Fruit fly (Drosophila melanogaster) whole organism, embryonic: ENCODE measurements around the gene Rdh.

Experiments used
- Bdp1 ChIP-seq: fragments of 200-800 bp; sonication (Bioruptor generic); optimal IDR thresholded peaks from 3 replicates; lab custom pipeline; 2016; ENCODE audit warnings: missing biosample characterization, missing genetic modification characterization
- Blimp-1 ChIP-seq: fragments of 200-800 bp; sonication (Bioruptor generic); optimal IDR thresholded peaks from 3 replicates; lab custom pipeline; 2018; ENCODE audit warnings: missing biosample characterization, missing genetic modification characterization, mild to moderate bottlenecking, moderate library complexity, missing genetic modification reagents
- CG10543 ChIP-seq: fragments of 200-800 bp; sonication (Bioruptor generic); optimal IDR thresholded peaks from 3 replicates; lab custom pipeline; 2017; ENCODE audit warnings: missing biosample characterization, mild to moderate bottlenecking, missing genetic modification characterization, moderate library complexity
- CG10565 ChIP-seq: fragments of 200-800 bp; sonication (Bioruptor generic); optimal IDR thresholded peaks from 3 replicates; lab custom pipeline; 2016; ENCODE audit warnings: missing biosample characterization, mild to moderate bottlenecking, missing genetic modification characterization
- CG11093 ChIP-seq: fragments of 200-800 bp; sonication (Bioruptor generic); IDR thresholded peaks from 3 replicates; pipeline ENCODE4 v1.3.6; 2022; ENCODE audit warnings: missing biosample characterization, missing genetic modification characterization
- CG11398 ChIP-seq: fragments of 200-800 bp; sonication (Bioruptor generic); optimal IDR thresholded peaks from 2 replicates; lab custom pipeline; 2016; ENCODE audit warnings: missing biosample characterization, missing genetic modification characterization
- CG12071 ChIP-seq: fragments of 200-800 bp; sonication (Bioruptor generic); optimal IDR thresholded peaks from 3 replicates; lab custom pipeline; 2018; ENCODE audit warnings: missing biosample characterization, mild to moderate bottlenecking, missing genetic modification characterization
- CG12219 ChIP-seq: fragments of 200-800 bp; sonication (Bioruptor generic); optimal IDR thresholded peaks from 3 replicates; lab custom pipeline; 2018; ENCODE audit warnings: missing biosample characterization, mild to moderate bottlenecking, missing genetic modification characterization
- CG12391 ChIP-seq: fragments of 200-800 bp; sonication (Bioruptor generic); optimal IDR thresholded peaks from 3 replicates; lab custom pipeline; 2018; ENCODE audit warnings: missing biosample characterization, mild to moderate bottlenecking, missing genetic modification characterization, moderate library complexity
- CG12942 ChIP-seq: fragments of 200-800 bp; sonication (Bioruptor generic); optimal IDR thresholded peaks from 3 replicates; lab custom pipeline; 2016; ENCODE audit warnings: missing biosample characterization, missing genetic modification characterization
- CG15514 ChIP-seq: fragments of 200-800 bp; sonication (Bioruptor generic); optimal IDR thresholded peaks from 3 replicates; lab custom pipeline; 2017; ENCODE audit warnings: missing biosample characterization, missing genetic modification characterization, mild to moderate bottlenecking, moderate library complexity, missing genetic modification reagents
- CG17385 ChIP-seq: fragments of 200-800 bp; sonication (Bioruptor generic); optimal IDR thresholded peaks from 3 replicates; lab custom pipeline; 2018; ENCODE audit warnings: missing biosample characterization, mild to moderate bottlenecking, missing genetic modification characterization
- CG31365 ChIP-seq: fragments of 200-800 bp; sonication (Bioruptor generic); optimal IDR thresholded peaks from 2 replicates; lab custom pipeline; 2018; ENCODE audit warnings: missing biosample characterization, mild to moderate bottlenecking, missing genetic modification characterization
- CG31388 ChIP-seq: fragments of 200-800 bp; sonication (Bioruptor generic); optimal IDR thresholded peaks from 2 replicates; lab custom pipeline; 2016; ENCODE audit warnings: missing biosample characterization, missing genetic modification characterization
- CG33557 ChIP-seq: fragments of 200-800 bp; sonication (Bioruptor generic); optimal IDR thresholded peaks from 2 replicates; lab custom pipeline; 2019; ENCODE audit warnings: missing biosample characterization, mild to moderate bottlenecking, missing genetic modification characterization, moderate library complexity
- CG3407 ChIP-seq: fragments of 200-800 bp; sonication (Bioruptor generic); optimal IDR thresholded peaks from 2 replicates; lab custom pipeline; 2018; ENCODE audit warnings: missing biosample characterization, mild to moderate bottlenecking, missing genetic modification characterization
- CG4328 ChIP-seq: fragments of 200-800 bp; sonication (Bioruptor generic); optimal IDR thresholded peaks from 3 replicates; lab custom pipeline; 2017; ENCODE audit warnings: missing biosample characterization, missing genetic modification reagents, missing genetic modification characterization
- CG4404 ChIP-seq: fragments of 200-800 bp; sonication (Bioruptor generic); IDR thresholded peaks from 2 replicates; pipeline ENCODE4 v1.3.6; 2022; ENCODE audit warnings: missing biosample characterization, missing genetic modification characterization
- CG6854 ChIP-seq: fragments of 200-800 bp; sonication (Bioruptor generic); optimal IDR thresholded peaks from 3 replicates; lab custom pipeline; 2017; ENCODE audit warnings: missing biosample characterization, mild to moderate bottlenecking, missing genetic modification characterization
- CG7963 ChIP-seq: fragments of 200-800 bp; sonication (Bioruptor generic); IDR thresholded peaks from 3 replicates; pipeline ENCODE4 v1.3.6; 2022; ENCODE audit warnings: missing biosample characterization, missing genetic modification characterization; ENCODE audit not compliant: partially characterized antibody
- CG9609 ChIP-seq: fragments of 200-800 bp; sonication (Bioruptor generic); optimal IDR thresholded peaks from 3 replicates; lab custom pipeline; 2016; ENCODE audit warnings: missing biosample characterization, missing genetic modification characterization
- CrebB ChIP-seq: fragments of 200-800 bp; sonication (Bioruptor generic); optimal IDR thresholded peaks from 3 replicates; lab custom pipeline; 2018; ENCODE audit warnings: missing biosample characterization, mild to moderate bottlenecking, missing genetic modification characterization
- Dbx ChIP-seq: fragments of 200-800 bp; sonication (Bioruptor generic); IDR thresholded peaks from 3 replicates; pipeline ENCODE4 v1.3.6; 2022; ENCODE audit warnings: missing biosample characterization, missing genetic modification characterization
- Dp ChIP-seq: fragments of 200-800 bp; sonication (Bioruptor generic); optimal IDR thresholded peaks from 2 replicates; lab custom pipeline; 2018; ENCODE audit warnings: missing biosample characterization, mild to moderate bottlenecking, missing genetic modification characterization, moderate library complexity
- Dref ChIP-seq: fragments of 200-800 bp; sonication (Bioruptor generic); IDR thresholded peaks from 2 replicates; pipeline ENCODE4 v1.3.6; 2022; ENCODE audit warnings: missing biosample characterization, missing genetic modification characterization
- E2f2 ChIP-seq: fragments of 200-800 bp; sonication (Bioruptor generic); IDR thresholded peaks from 2 replicates; pipeline ENCODE4 v1.3.6; 2022; ENCODE audit warnings: missing biosample characterization, missing genetic modification characterization
- Fer1 ChIP-seq: fragments of 200-800 bp; sonication (Bioruptor generic); optimal IDR thresholded peaks from 2 replicates; lab custom pipeline; 2017; ENCODE audit warnings: missing biosample characterization, mild to moderate bottlenecking, missing genetic modification characterization
- Fer3 ChIP-seq: fragments of 200-800 bp; sonication (Bioruptor generic); optimal IDR thresholded peaks from 2 replicates; lab custom pipeline; 2018; ENCODE audit warnings: missing biosample characterization, mild to moderate bottlenecking, missing genetic modification characterization, moderate library complexity
- Hand ChIP-seq: fragments of 200-800 bp; sonication (Bioruptor generic); optimal IDR thresholded peaks from 2 replicates; lab custom pipeline; 2017; ENCODE audit warnings: mild to moderate bottlenecking, missing biosample characterization, missing genetic modification reagents, missing genetic modification characterization
- PHDP ChIP-seq: fragments of 200-800 bp; sonication (Bioruptor generic); optimal IDR thresholded peaks from 3 replicates; lab custom pipeline; 2018; ENCODE audit warnings: missing biosample characterization, mild to moderate bottlenecking, missing genetic modification characterization, moderate library complexity
- Rx ChIP-seq: fragments of 200-800 bp; sonication (Bioruptor generic); IDR thresholded peaks from 2 replicates; pipeline ENCODE4 v1.3.6; 2022; ENCODE audit warnings: missing biosample characterization, missing genetic modification characterization
- Stat92E ChIP-seq, 3 experiments: fragments of >200 bp in 2 of 3; fragments of 200-800 bp in 1 of 3; sonication (Bioruptor generic) in 1 of 3; optimal IDR thresholded peaks; 2 replicates each; lab custom pipeline; 2017 to 2019; ENCODE audit warnings: missing biosample characterization in 3 of 3, missing genetic modification characterization in 3 of 3, mild to moderate bottlenecking in 1 of 3, moderate library complexity in 1 of 3
- abd-A ChIP-seq: fragments of 200-800 bp; sonication (Bioruptor generic); optimal IDR thresholded peaks from 3 replicates; lab custom pipeline; 2019; ENCODE audit warnings: missing biosample characterization, mild to moderate bottlenecking, missing genetic modification characterization, moderate library complexity
- al ChIP-seq: fragments of 200-800 bp; sonication (Bioruptor generic); IDR thresholded peaks from 2 replicates; pipeline ENCODE4 v1.3.6; 2022; ENCODE audit warnings: missing biosample characterization, missing genetic modification characterization
- aop ChIP-seq: fragments of 200-800 bp; sonication (Bioruptor generic); IDR thresholded peaks from 2 replicates; pipeline ENCODE4 v1.3.6; 2022; ENCODE audit warnings: missing biosample characterization, missing genetic modification characterization
- az2 ChIP-seq: fragments of 200-800 bp; sonication (Bioruptor generic); optimal IDR thresholded peaks from 3 replicates; lab custom pipeline; 2016; ENCODE audit warnings: missing biosample characterization, missing genetic modification characterization
- dan ChIP-seq: fragments of 200-800 bp; sonication (Bioruptor generic); IDR thresholded peaks from 2 replicates; pipeline ENCODE4 v1.3.6; 2022; ENCODE audit warnings: missing biosample characterization, missing genetic modification characterization
- fd96Cb ChIP-seq: fragments of 200-800 bp; sonication (Bioruptor generic); optimal IDR thresholded peaks from 2 replicates; lab custom pipeline; 2018; ENCODE audit warnings: missing biosample characterization, mild to moderate bottlenecking, missing genetic modification characterization, moderate library complexity
- luna ChIP-seq: fragments of 200-800 bp; sonication (Bioruptor generic); optimal IDR thresholded peaks from 2 replicates; lab custom pipeline; 2016; ENCODE audit warnings: missing biosample characterization, missing genetic modification characterization
- rib ChIP-seq: fragments of 200-800 bp; sonication (Bioruptor generic); IDR thresholded peaks from 2 replicates; pipeline ENCODE4 v1.3.6; 2022; ENCODE audit warnings: missing biosample characterization, missing genetic modification characterization
- sd ChIP-seq: fragments of 200-800 bp; sonication (Bioruptor generic); optimal IDR thresholded peaks from 3 replicates; lab custom pipeline; 2018; ENCODE audit warnings: missing biosample characterization, mild to moderate bottlenecking, missing genetic modification characterization, moderate library complexity
- seq ChIP-seq: fragments of 200-800 bp; sonication (Bioruptor generic); IDR thresholded peaks from 2 replicates; pipeline ENCODE4 v1.3.6; 2022; ENCODE audit warnings: missing biosample characterization, missing genetic modification characterization
- sisA ChIP-seq: fragments of 200-800 bp; sonication (Bioruptor generic); IDR thresholded peaks from 2 replicates; pipeline ENCODE4 v1.3.6; 2022; ENCODE audit warnings: missing biosample characterization, missing genetic modification characterization
- stc ChIP-seq: fragments of 200-800 bp; sonication (Bioruptor generic); IDR thresholded peaks from 2 replicates; pipeline ENCODE4 v1.3.6; 2022; ENCODE audit warnings: missing biosample characterization, missing genetic modification characterization
- tgo ChIP-seq: fragments of 200-800 bp; sonication (Bioruptor generic); IDR thresholded peaks from 3 replicates; pipeline ENCODE4 v1.3.6; 2022; ENCODE audit warnings: missing biosample characterization, missing genetic modification characterization
- tll ChIP-seq, 2 experiments: fragments of 200-800 bp in 1 of 2; fragments of >200 bp in 1 of 2; sonication (Bioruptor generic) in 1 of 2; optimal IDR thresholded peaks; 2 replicates each; lab custom pipeline; 2017 to 2019; ENCODE audit warnings: missing biosample characterization in 2 of 2, missing genetic modification characterization in 2 of 2, mild to moderate bottlenecking in 1 of 2, moderate library complexity in 1 of 2
- trem ChIP-seq: fragments of 200-800 bp; optimal IDR thresholded peaks from 3 replicates; lab custom pipeline; 2019; ENCODE audit warnings: missing biosample characterization, mild to moderate bottlenecking, missing genetic modification characterization, moderate library complexity
- unc-4 ChIP-seq: fragments of 200-800 bp; sonication (Bioruptor generic); IDR thresholded peaks from 2 replicates; pipeline ENCODE4 v1.3.6; 2022; ENCODE audit warnings: missing biosample characterization, missing genetic modification characterization; ENCODE audit not compliant: partially characterized antibody
- zfh2 ChIP-seq: fragments of 200-800 bp; sonication (Bioruptor generic); optimal IDR thresholded peaks from 2 replicates; lab custom pipeline; 2016; ENCODE audit warnings: missing biosample characterization, missing genetic modification characterization

The Rdh gene

dm6 chr3L:3788790-3789421, 36.3 kb upstream of the Rdh start (continued):
- peak; percentile 4 for TF ChIP-seq abd-A
- TF ChIP-seq Stat92E (GFP tag; optimal IDR thresholded peaks at IDR 0.05; lab: Kevin White, UChicago): no peak
- TF ChIP-seq sd (tag; lab: Kevin White, UChicago): peak; percentile 93
- no peak for TF ChIP-seq CG12942 (GFP tag; lab: Kevin White, UChicago)
- TF ChIP-seq CG12071 (GFP tag; lab: Kevin White, UChicago): peak; percentile 0
- TF ChIP-seq Fer3 (tag; lab: Kevin White, UChicago): peak; percentile 7
- no peak for TF ChIP-seq Hand (GFP tag; lab: Kevin White, UChicago)
- no peak for TF ChIP-seq sisA
- TF ChIP-seq rib (GFP tag; lab: Robert Waterston, UW): no peak
- TF ChIP-seq Blimp-1 (GFP tag; lab: Kevin White, UChicago): peak; percentile 51
- no peak for TF ChIP-seq zfh2 (GFP tag; lab: Kevin White, UChicago)
- TF ChIP-seq trem (tag; lab: Kevin White, UChicago): no peak
- TF ChIP-seq luna (GFP tag; lab: Kevin White, UChicago): no peak
- TF ChIP-seq dan (GFP tag; lab: Robert Waterston, UW): no peak
- TF ChIP-seq unc-4 (GFP tag; lab: Robert Waterston, UW): peak; percentile 54
- TF ChIP-seq stc (GFP tag; lab: Robert Waterston, UW): 0 out of 2 replicates have a peak, but pooled peaks have one; percentile 33
- TF ChIP-seq CG15514 (GFP tag; lab: Kevin White, UChicago): no peak
- peak; percentile 19; the same call in 1 of the 2 replicates for TF ChIP-seq al (GFP tag; lab: Robert Waterston, UW)
- peak; percentile 34 for TF ChIP-seq E2f2 (GFP tag; lab: Robert Waterston, UW)
- no peak for TF ChIP-seq CG11093 (GFP tag; lab: Robert Waterston, UW)
- TF ChIP-seq Dp (GFP tag; lab: Kevin White, UChicago): peak; percentile 17
- no peak for TF ChIP-seq tgo (GFP tag; lab: Robert Waterston, UW)
- TF ChIP-seq CG10543 (GFP tag; lab: Kevin White, UChicago): peak; percentile 45
- TF ChIP-seq Rx (GFP tag; lab: Robert Waterston, UW): peak; percentile 12; the same call in 1 of the 2 replicates
- TF ChIP-seq CG4328 (GFP tag; lab: Kevin White, UChicago): no peak
- TF ChIP-seq az2: no peak
- peak; percentile 77; the same call in 1 of the 2 replicates for TF ChIP-seq aop (GFP tag; lab: Robert Waterston, UW)
- TF ChIP-seq PHDP (tag; lab: Kevin White, UChicago): peak; percentile 55
- TF ChIP-seq CG12219: peak; percentile 5
- no peak for TF ChIP-seq fd96Cb (tag; lab: Kevin White, UChicago)
- no peak for TF ChIP-seq CG11398 (GFP tag; lab: Kevin White, UChicago)
- TF ChIP-seq CG17385 (GFP tag; lab: Kevin White, UChicago): peak; percentile 35
- TF ChIP-seq CG31365: peak; percentile 96
- TF ChIP-seq CG3407 (GFP tag; lab: Kevin White, UChicago): peak; percentile 38
- peak; percentile 83 for TF ChIP-seq CG6854 (GFP tag; lab: Kevin White, UChicago)
- no peak for TF ChIP-seq CG31388
- no peak for TF ChIP-seq seq (GFP tag; lab: Robert Waterston, UW)
- no peak for TF ChIP-seq CG33557 (GFP tag; lab: Kevin White, UChicago)
- TF ChIP-seq CG4404 (GFP tag; lab: Robert Waterston, UW): no peak
- no peak for TF ChIP-seq tll (GFP tag; optimal IDR thresholded peaks at IDR 0.05; lab: Kevin White, UChicago)
- peak; percentile 46 for TF ChIP-seq CG12391 (tag; lab: Kevin White, UChicago)
- peak; percentile 26; the same call in 1 of the 3 replicates for TF ChIP-seq CG7963
- no peak for TF ChIP-seq CG9609
- TF ChIP-seq Bdp1: no peak
- no peak for TF ChIP-seq Dref
- peak; percentile 8 for TF ChIP-seq Fer1
- TF ChIP-seq CrebB (tag; lab: Kevin White, UChicago): peak; percentile 39
- TF ChIP-seq Dbx (GFP tag; lab: Robert Waterston, UW): no peak
- TF ChIP-seq CG10565: no peak
